Fruit fly (Drosophila melanogaster): ENCODE results near the gene GstT3.

The GstT3 gene

DNA sequence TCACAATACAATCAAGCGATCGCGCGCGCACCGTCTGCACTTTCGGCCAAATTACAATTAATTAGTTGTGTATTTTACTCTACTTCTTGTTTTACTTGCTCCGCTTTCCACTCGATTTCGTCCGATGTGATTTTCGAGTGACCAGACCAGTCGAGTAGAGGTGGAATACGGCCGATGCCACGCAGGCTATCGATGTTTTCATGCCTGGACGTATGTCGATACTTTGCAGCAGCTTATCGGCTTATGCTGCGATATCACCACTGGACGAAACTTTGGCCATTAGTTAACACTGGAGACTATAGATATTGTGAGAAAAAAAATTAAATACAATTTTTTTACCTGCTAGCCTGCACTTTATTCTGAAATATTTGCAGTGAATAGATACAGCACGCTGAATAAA lies 43.3 kb downstream of the GstT3 start, which contains the start of gene RhoGAP19D (continued):
- TF ChIP-seq lbe (GFP tag; optimal IDR thresholded peaks at IDR 0.05) (peak; percentile 26), bowl (GFP tag; IDR thresholded peaks at IDR 0.05) (no peak), org-1 (GFP tag; optimal IDR thresholded peaks at IDR 0.05) (no peak), grau (tag; optimal IDR thresholded peaks at IDR 0.05) (peak; percentile 47), chn (GFP tag; optimal IDR thresholded peaks at IDR 0.05) (peak; percentile 68), croc (GFP tag; conservative IDR thresholded peaks at IDR 0.05) (no peak), CG7928 (GFP tag; optimal IDR thresholded peaks at IDR 0.05) (peak; percentile 32), CG1792 (GFP tag; optimal IDR thresholded peaks at IDR 0.05) (peak; percentile 63), CG9215 (GFP tag; IDR thresholded peaks at IDR 0.05) (peak; percentile 50; the same call in 1 of the 2 replicates), Nf-YB (GFP tag; optimal IDR thresholded peaks at IDR 0.05) (no peak), Usf (GFP tag; optimal IDR thresholded peaks at IDR 0.05) (no peak), fru (optimal IDR thresholded peaks at IDR 0.05) (no peak), gsb (GFP tag; IDR thresholded peaks at IDR 0.05) (no peak), CG8924 (tag; optimal IDR thresholded peaks at IDR 0.05) (no peak), Nf-YC (tag; optimal IDR thresholded peaks at IDR 0.05) (peak; percentile 19), luna (GFP tag; optimal IDR thresholded peaks at IDR 0.05) (peak; percentile 64), ara (GFP tag; IDR thresholded peaks at IDR 0.05) (no peak), Nf-YA (GFP tag; IDR thresholded peaks at IDR 0.05) (no peak), CG15601 (tag; optimal IDR thresholded peaks at IDR 0.05) (peak; percentile 11), Oli (tag; optimal IDR thresholded peaks at IDR 0.05) (no peak), CG12299 (tag; optimal IDR thresholded peaks at IDR 0.05) (no peak), cato (GFP tag; optimal IDR thresholded peaks at IDR 0.05; ENCODE audit: borderline replicate concordance) (no peak), CG1647 (GFP tag; optimal IDR thresholded peaks at IDR 0.05) (peak; percentile 40), psq (GFP tag; optimal IDR thresholded peaks at IDR 0.05) (peak; percentile 84), CG4404 (GFP tag; IDR thresholded peaks at IDR 0.05) (0 out of 2 replicates have a peak, but pooled peaks have one; percentile 27), CG6683 (GFP tag; optimal IDR thresholded peaks at IDR 0.05) (no peak), fd102C (GFP tag; optimal IDR thresholded peaks at IDR 0.05) (no peak), Meics (GFP tag; optimal IDR thresholded peaks at IDR 0.05) (peak; percentile 14), CG11247 (GFP tag; IDR thresholded peaks at IDR 0.05) (peak; percentile 63), hth (optimal IDR thresholded peaks at IDR 0.05) (no peak), MTF-1 (GFP tag; optimal IDR thresholded peaks at IDR 0.05; ENCODE audit: borderline replicate concordance) (no peak), CG3838 (GFP tag; optimal IDR thresholded peaks at IDR 0.05) (no peak), fd64A (GFP tag; optimal IDR thresholded peaks at IDR 0.05) (no peak), Camta (GFP tag; optimal IDR thresholded peaks at IDR 0.05) (no peak), her (GFP tag; optimal IDR thresholded peaks at IDR 0.05) (peak; percentile 42), vfl (GFP tag; optimal IDR thresholded peaks at IDR 0.05) (peak; percentile 66), CG10267 (tag; optimal IDR thresholded peaks at IDR 0.05) (peak; percentile 93), Elba2 (GFP tag; optimal IDR thresholded peaks at IDR 0.05) (no peak), CG2202 (tag; optimal IDR thresholded peaks at IDR 0.05) (no peak), CG8281 (tag; optimal IDR thresholded peaks at IDR 0.05) (no peak), CG8944 (GFP tag; optimal IDR thresholded peaks at IDR 0.05) (peak; percentile 56), Atf6 (GFP tag; IDR thresholded peaks at IDR 0.05) (no peak), CG9797 (GFP tag; optimal IDR thresholded peaks at IDR 0.05) (peak; percentile 83), Ravus (GFP tag; IDR thresholded peaks at IDR 0.05) (no peak), sim (GFP tag; IDR thresholded peaks at IDR 0.05) (no peak), sd (tag; optimal IDR thresholded peaks at IDR 0.05) (peak; percentile 14), ttk (GFP tag; IDR thresholded peaks at IDR 0.05) (no peak), CG31388 (GFP tag; optimal IDR thresholded peaks at IDR 0.05) (no peak), dan (GFP tag; IDR thresholded peaks at IDR 0.05) (no peak), sna (GFP tag; IDR thresholded peaks at IDR 0.05; ENCODE audit: partially characterized antibody) (peak; percentile 79), Mad (GFP tag; optimal IDR thresholded peaks at IDR 0.05) (peak; percentile 54), hbn (GFP tag; IDR thresholded peaks at IDR 0.05; ENCODE audit: partially characterized antibody) (peak; percentile 88), jigr1 (GFP tag; IDR thresholded peaks at IDR 0.05) (no peak)

Measured in whole organism, embryonic.